Fruit fly (Drosophila melanogaster) whole organism, embryonic: ENCODE results near the gene MCTS1.

Experiments used
- Ada2b ChIP-seq: fragments of 200-800 bp; sonication (Bioruptor generic); IDR thresholded peaks from 2 replicates; pipeline ENCODE4 v1.3.6; 2022; ENCODE audit warnings: missing biosample characterization, missing genetic modification characterization
- CG10267 ChIP-seq: fragments of 200-800 bp; sonication (Bioruptor generic); optimal IDR thresholded peaks from 2 replicates; lab custom pipeline; 2018; ENCODE audit warnings: missing biosample characterization, mild to moderate bottlenecking, missing genetic modification characterization, moderate library complexity
- CG11456 ChIP-seq: fragments of 200-800 bp; sonication (Bioruptor generic); IDR thresholded peaks from 3 replicates; pipeline ENCODE4 v1.3.6; 2022; ENCODE audit warnings: missing biosample characterization, missing genetic modification characterization
- CG11695 ChIP-seq: fragments of 200-800 bp; sonication (Bioruptor generic); IDR thresholded peaks from 3 replicates; pipeline ENCODE4 v1.3.6; 2022; ENCODE audit warnings: missing biosample characterization, missing genetic modification characterization
- CG12942 ChIP-seq: fragments of 200-800 bp; sonication (Bioruptor generic); optimal IDR thresholded peaks from 3 replicates; lab custom pipeline; 2016; ENCODE audit warnings: missing biosample characterization, missing genetic modification characterization
- CG13424 ChIP-seq: fragments of 200-800 bp; sonication (Bioruptor generic); optimal IDR thresholded peaks from 2 replicates; lab custom pipeline; 2019; ENCODE audit warnings: missing biosample characterization, mild to moderate bottlenecking, missing genetic modification characterization, moderate library complexity
- CG13775 ChIP-seq: fragments of 200-800 bp; sonication (Bioruptor generic); optimal IDR thresholded peaks from 3 replicates; lab custom pipeline; 2017; ENCODE audit warnings: missing biosample characterization, mild to moderate bottlenecking, missing genetic modification characterization
- CG13894 ChIP-seq: fragments of 200-800 bp; sonication (Bioruptor generic); optimal IDR thresholded peaks from 3 replicates; lab custom pipeline; 2018; ENCODE audit warnings: missing biosample characterization, mild to moderate bottlenecking, missing genetic modification characterization, moderate library complexity
- CG15696 ChIP-seq: fragments of 200-800 bp; sonication (Bioruptor generic); optimal IDR thresholded peaks from 2 replicates; lab custom pipeline; 2019; ENCODE audit warnings: missing biosample characterization, mild to moderate bottlenecking, missing genetic modification characterization, moderate library complexity
- CG17359 ChIP-seq: fragments of 200-800 bp; sonication (Bioruptor generic); optimal IDR thresholded peaks from 3 replicates; lab custom pipeline; 2018; ENCODE audit warnings: missing biosample characterization, mild to moderate bottlenecking, missing genetic modification characterization, moderate library complexity
- CG2712 ChIP-seq: fragments of 200-800 bp; optimal IDR thresholded peaks from 3 replicates; lab custom pipeline; 2019; ENCODE audit warnings: missing biosample characterization, mild to moderate bottlenecking, missing genetic modification characterization, moderate library complexity
- CG30403 ChIP-seq: fragments of 200-800 bp; sonication (Bioruptor generic); optimal IDR thresholded peaks from 3 replicates; lab custom pipeline; 2016; ENCODE audit warnings: missing biosample characterization, missing genetic modification characterization
- CG3065 ChIP-seq: fragments of 200-800 bp; sonication (Bioruptor generic); optimal IDR thresholded peaks from 2 replicates; lab custom pipeline; 2016; ENCODE audit warnings: missing biosample characterization, missing genetic modification characterization
- CG31224 ChIP-seq: fragments of 200-800 bp; sonication (Bioruptor generic); IDR thresholded peaks from 2 replicates; pipeline ENCODE4 v1.3.6; 2022; ENCODE audit warnings: missing biosample characterization, missing genetic modification characterization
- CG31441 ChIP-seq: fragments of 200-800 bp; sonication (Bioruptor generic); IDR thresholded peaks from 2 replicates; pipeline ENCODE4 v1.3.6; 2022; ENCODE audit warnings: missing biosample characterization, missing genetic modification characterization
- CG32772 ChIP-seq: fragments of 200-800 bp; sonication (Bioruptor generic); IDR thresholded peaks from 2 replicates; pipeline ENCODE4 v1.3.6; 2022; ENCODE audit warnings: missing biosample characterization, missing genetic modification characterization
- CG3726 ChIP-seq: fragments of 200-800 bp; sonication (Bioruptor generic); IDR thresholded peaks from 3 replicates; pipeline ENCODE4, ENCODE4 v1.3.6; 2022; ENCODE audit warnings: missing biosample characterization, missing genetic modification characterization
- CG43689 ChIP-seq: fragments of 200-800 bp; sonication (Bioruptor generic); IDR thresholded peaks from 2 replicates; pipeline ENCODE4 v1.3.6; 2022; ENCODE audit warnings: missing biosample characterization, missing genetic modification characterization
- CG7839 ChIP-seq: fragments of 200-800 bp; sonication (Bioruptor generic); optimal IDR thresholded peaks from 3 replicates; lab custom pipeline; 2018; ENCODE audit warnings: missing biosample characterization, mild to moderate bottlenecking, missing genetic modification characterization, moderate library complexity
- CG8388 ChIP-seq: fragments of 200-800 bp; sonication (Bioruptor generic); optimal IDR thresholded peaks from 2 replicates; lab custom pipeline; 2019; ENCODE audit warnings: missing biosample characterization, mild to moderate bottlenecking, missing genetic modification characterization, moderate library complexity
- CG9727 ChIP-seq: fragments of 200-800 bp; sonication (Bioruptor generic); optimal IDR thresholded peaks from 3 replicates; lab custom pipeline; 2017; ENCODE audit warnings: missing biosample characterization, mild to moderate bottlenecking, missing genetic modification characterization
- Chrac-16 ChIP-seq: fragments of 200-800 bp; sonication (Bioruptor generic); optimal IDR thresholded peaks from 3 replicates; lab custom pipeline; 2016; ENCODE audit warnings: missing biosample characterization, missing genetic modification characterization
- D ChIP-seq, 2 experiments: fragments of 200-800 bp in 1 of 2; fragments of >200 bp in 1 of 2; sonication (Bioruptor generic) in 1 of 2; optimal IDR thresholded peaks; 2 replicates in 1 of 2; 3 replicates in 1 of 2; lab custom pipeline; 2017; ENCODE audit warnings: mild to moderate bottlenecking in 1 of 2, missing biosample characterization in 1 of 2, missing genetic modification characterization in 1 of 2, missing genetic modification reagents in 1 of 2
- H2.0 ChIP-seq: fragments of 200-800 bp; sonication (Bioruptor generic); IDR thresholded peaks from 2 replicates; pipeline ENCODE4 v1.3.6; 2022; ENCODE audit warnings: missing biosample characterization, missing genetic modification characterization
- Hr3 ChIP-seq: fragments of 200-800 bp; sonication (Bioruptor generic); optimal IDR thresholded peaks from 3 replicates; lab custom pipeline; 2016; ENCODE audit warnings: missing biosample characterization, missing genetic modification characterization
- Hsf ChIP-seq: fragments of 200-800 bp; sonication (Bioruptor generic); optimal IDR thresholded peaks from 3 replicates; lab custom pipeline; 2016; ENCODE audit warnings: missing biosample characterization, missing genetic modification characterization
- Oli ChIP-seq: fragments of 200-800 bp; sonication (Bioruptor generic); optimal IDR thresholded peaks from 2 replicates; lab custom pipeline; 2018; ENCODE audit warnings: missing biosample characterization, mild to moderate bottlenecking, missing genetic modification characterization, moderate library complexity
- PHDP ChIP-seq: fragments of 200-800 bp; sonication (Bioruptor generic); optimal IDR thresholded peaks from 3 replicates; lab custom pipeline; 2018; ENCODE audit warnings: missing biosample characterization, mild to moderate bottlenecking, missing genetic modification characterization, moderate library complexity
- Rfx ChIP-seq: fragments of 200-800 bp; sonication (Bioruptor generic); IDR thresholded peaks from 2 replicates; pipeline ENCODE4 v1.3.6; 2022; ENCODE audit warnings: missing biosample characterization, missing genetic modification characterization
- Sin3A ChIP-seq: fragments of >200 bp; optimal IDR thresholded peaks from 2 replicates; lab custom pipeline; 2018
- Sox102F ChIP-seq: fragments of 200-800 bp; sonication (Bioruptor generic); optimal IDR thresholded peaks from 2 replicates; lab custom pipeline; 2018; ENCODE audit warnings: missing biosample characterization, mild to moderate bottlenecking, missing genetic modification characterization, moderate library complexity
- Vsx1 ChIP-seq: fragments of 200-800 bp; sonication (Bioruptor generic); optimal IDR thresholded peaks from 2 replicates; lab custom pipeline; 2017; ENCODE audit warnings: missing biosample characterization, mild to moderate bottlenecking, missing genetic modification characterization, missing genetic modification reagents
- Xbp1 ChIP-seq: fragments of 200-800 bp; sonication (Bioruptor generic); optimal IDR thresholded peaks from 3 replicates; lab custom pipeline; 2016; ENCODE audit warnings: missing biosample characterization, mild to moderate bottlenecking, missing genetic modification characterization
- Xrp1 ChIP-seq: fragments of 200-800 bp; sonication (Bioruptor generic); IDR thresholded peaks from 2 replicates; pipeline ENCODE4 v1.3.6; 2022; ENCODE audit warnings: missing biosample characterization, missing genetic modification characterization
- ab ChIP-seq: fragments of 200-800 bp; sonication (Bioruptor generic); optimal IDR thresholded peaks from 2 replicates; lab custom pipeline; 2016; ENCODE audit warnings: missing biosample characterization, missing genetic modification characterization
- dmrt11E ChIP-seq: fragments of 200-800 bp; sonication (Bioruptor generic); optimal IDR thresholded peaks from 3 replicates; lab custom pipeline; 2018; ENCODE audit warnings: missing biosample characterization, mild to moderate bottlenecking, missing genetic modification characterization, moderate library complexity
- dysf ChIP-seq: fragments of 200-800 bp; sonication (Bioruptor generic); IDR thresholded peaks from 3 replicates; pipeline ENCODE4 v1.3.6; 2022; ENCODE audit warnings: missing biosample characterization, missing genetic modification characterization
- en ChIP-seq: fragments of 200-800 bp; sonication (Bioruptor generic); optimal IDR thresholded peaks from 2 replicates; lab custom pipeline; 2016; ENCODE audit warnings: missing biosample characterization, missing genetic modification characterization
- fd3F ChIP-seq: fragments of 200-800 bp; sonication (Bioruptor generic); optimal IDR thresholded peaks from 2 replicates; lab custom pipeline; 2018; ENCODE audit warnings: missing biosample characterization, mild to moderate bottlenecking, missing genetic modification characterization, moderate library complexity
- fd64A ChIP-seq: fragments of 200-800 bp; sonication (Bioruptor generic); optimal IDR thresholded peaks from 3 replicates; lab custom pipeline; 2018; ENCODE audit warnings: missing biosample characterization, mild to moderate bottlenecking, missing genetic modification characterization
- gem ChIP-seq: fragments of 200-800 bp; sonication (Bioruptor generic); optimal IDR thresholded peaks from 2 replicates; lab custom pipeline; 2019; ENCODE audit warnings: missing biosample characterization, mild to moderate bottlenecking, missing genetic modification characterization, moderate library complexity
- grau ChIP-seq: fragments of 200-800 bp; optimal IDR thresholded peaks from 3 replicates; lab custom pipeline; 2019; ENCODE audit warnings: missing biosample characterization, mild to moderate bottlenecking, missing genetic modification characterization, moderate library complexity
- nerfin-1 ChIP-seq: fragments of 200-800 bp; sonication (Bioruptor generic); optimal IDR thresholded peaks from 3 replicates; lab custom pipeline; 2019; ENCODE audit warnings: missing biosample characterization, mild to moderate bottlenecking, missing genetic modification characterization, moderate library complexity
- peb ChIP-seq: fragments of 200-800 bp; sonication (Bioruptor generic); IDR thresholded peaks from 2 replicates; pipeline ENCODE4 v1.3.6; 2022; ENCODE audit warnings: missing biosample characterization, missing genetic modification characterization
- prd ChIP-seq, 3 experiments: fragments of >200 bp in 2 of 3; fragments of 200-800 bp in 1 of 3; sonication (Bioruptor generic) in 1 of 3; optimal IDR thresholded peaks in 2 of 3; IDR thresholded peaks in 1 of 3; 2 replicates in 2 of 3; 3 replicates in 1 of 3; pipeline versions ENCODE4 v1.3.6 to Lab custom; 2017 to 2022; ENCODE audit warnings: missing biosample characterization in 1 of 3, missing genetic modification characterization in 1 of 3
- sr ChIP-seq: fragments of 200-800 bp; sonication (Bioruptor generic); IDR thresholded peaks from 3 replicates; pipeline ENCODE4 v1.3.6; 2022; ENCODE audit warnings: missing biosample characterization, missing genetic modification characterization
- tin ChIP-seq: fragments of 200-800 bp; sonication (Bioruptor generic); optimal IDR thresholded peaks from 3 replicates; lab custom pipeline; 2016; ENCODE audit warnings: missing biosample characterization, missing genetic modification characterization
- unpg ChIP-seq: fragments of 200-800 bp; sonication (Bioruptor generic); optimal IDR thresholded peaks from 3 replicates; lab custom pipeline; 2018; ENCODE audit warnings: missing biosample characterization, mild to moderate bottlenecking, missing genetic modification characterization, moderate library complexity
- wor ChIP-seq: fragments of 200-800 bp; sonication (Bioruptor generic); IDR thresholded peaks from 2 replicates; pipeline ENCODE4 v1.3.6; 2022; ENCODE audit warnings: missing biosample characterization, missing genetic modification characterization

Gene MCTS1

dm6 chrX:5995951-5996350, 41.7 kb upstream of the MCTS1 start (continued):
- TF ChIP-seq CG11695, result 0 out of 3 replicates have a peak, but pooled peaks have one; percentile 30
- TF ChIP-seq fd64A (GFP tag; lab: Kevin White, UChicago), result no peak
- 0 out of 3 replicates have a peak, but pooled peaks have one; percentile 23 for TF ChIP-seq dysf (GFP tag; lab: Robert Waterston, UW)
- TF ChIP-seq sr (GFP tag; lab: Robert Waterston, UW), result no peak
- TF ChIP-seq Chrac-16 (GFP tag; lab: Kevin White, UChicago), result peak; percentile 16
- TF ChIP-seq CG17359 (tag; lab: Kevin White, UChicago), result peak; percentile 30
- TF ChIP-seq CG30403, result peak; percentile 27
- TF ChIP-seq CG13894 (tag; lab: Kevin White, UChicago), result no peak
- TF ChIP-seq Hr3, result peak; percentile 28
- TF ChIP-seq Xrp1, result peak; percentile 60; the same call in 1 of the 2 replicates
- TF ChIP-seq gem (tag; lab: Kevin White, UChicago), result peak; percentile 65
- TF ChIP-seq CG10267, result peak; percentile 35
- TF ChIP-seq wor (GFP tag; lab: Robert Waterston, UW), result peak; percentile 13; the same call in 1 of the 2 replicates
- peak; percentile 11 for TF ChIP-seq tin (GFP tag; lab: Kevin White, UChicago)
- TF ChIP-seq Rfx (GFP tag; lab: Robert Waterston, UW), result 0 out of 2 replicates have a peak, but pooled peaks have one; percentile 13
- TF ChIP-seq CG15696 (tag; lab: Kevin White, UChicago), result peak; percentile 8
- TF ChIP-seq CG7839, result peak; percentile 17
- peak; percentile 29; the same call in 1 of the 2 replicates for TF ChIP-seq CG31441 (GFP tag; lab: Robert Waterston, UW)
- TF ChIP-seq peb (GFP tag; lab: Robert Waterston, UW), result 0 out of 2 replicates have a peak, but pooled peaks have one; percentile 8
- peak; percentile 31 for TF ChIP-seq CG8388
- 0 out of 2 replicates have a peak, but pooled peaks have one; percentile 7 for TF ChIP-seq CG31224 (GFP tag; lab: Robert Waterston, UW)
- no peak for TF ChIP-seq en (GFP tag; lab: Kevin White, UChicago)
- TF ChIP-seq fd3F (GFP tag; lab: Kevin White, UChicago), result no peak
- peak; percentile 51 for TF ChIP-seq CG9727 (GFP tag; lab: Kevin White, UChicago)
- TF ChIP-seq CG43689 (GFP tag; lab: Robert Waterston, UW), result no peak
- peak; percentile 51 for TF ChIP-seq CG2712 (tag; lab: Kevin White, UChicago)
- peak; percentile 8 for TF ChIP-seq CG13424
- TF ChIP-seq prd (optimal IDR thresholded peaks at IDR 0.05; lab: Kevin White, UChicago), result no peak
- peak; percentile 73 for TF ChIP-seq prd (GFP tag; IDR thresholded peaks at IDR 0.05; lab: Robert Waterston, UW)
- TF ChIP-seq CG32772 (GFP tag; lab: Robert Waterston, UW), result 0 out of 2 replicates have a peak, but pooled peaks have one; percentile 20
- TF ChIP-seq CG3065 (GFP tag; lab: Kevin White, UChicago), result peak; percentile 10
- no peak for TF ChIP-seq D (optimal IDR thresholded peaks at IDR 0.05; lab: Kevin White, UChicago)
- peak; percentile 9 for TF ChIP-seq D (GFP tag; optimal IDR thresholded peaks at IDR 0.05; lab: Kevin White, UChicago)
- TF ChIP-seq unpg (GFP tag; lab: Kevin White, UChicago), result peak; percentile 38
- TF ChIP-seq Sox102F (GFP tag; lab: Kevin White, UChicago), result peak; percentile 51
- no peak for TF ChIP-seq nerfin-1 (tag; lab: Kevin White, UChicago)
- no peak for TF ChIP-seq ab
- TF ChIP-seq Sin3A (lab: Kevin White, UChicago), result no peak
- TF ChIP-seq PHDP, result no peak
- peak; percentile 43 for TF ChIP-seq dmrt11E
- TF ChIP-seq CG3726 (GFP tag; lab: Robert Waterston, UW), result no peak
- no peak for TF ChIP-seq CG11456 (GFP tag; lab: Robert Waterston, UW)
- peak; percentile 27 for TF ChIP-seq CG13775 (GFP tag; lab: Kevin White, UChicago)
- no peak for TF ChIP-seq Vsx1
- TF ChIP-seq Hsf (GFP tag; lab: Kevin White, UChicago), result peak; percentile 29
- TF ChIP-seq CG12942, result no peak
- TF ChIP-seq Ada2b (GFP tag; lab: Robert Waterston, UW), result 0 out of 2 replicates have a peak, but pooled peaks have one; percentile 15
- TF ChIP-seq Xbp1 (GFP tag; lab: Kevin White, UChicago), result peak; percentile 30
- peak; percentile 48; the same call in 1 of the 2 replicates for TF ChIP-seq H2.0
- peak; percentile 37 for TF ChIP-seq grau
- TF ChIP-seq Oli (tag; lab: Kevin White, UChicago), result peak; percentile 11
